Worm (Caenorhabditis elegans) whole organism, L1 larva: ENCODE results near the gene F32D8.4.

Experiments used
- C04F5.9 ChIP-seq: sonication (generic microtip); optimal IDR thresholded peaks from 2 replicates; lab custom pipeline; 2016; ENCODE audit warnings: missing genetic modification characterization, missing compliant biosample characterization
- C16A3.4 ChIP-seq: fragments of 150-350 bp; optimal IDR thresholded peaks from 2 replicates; lab custom pipeline; 2014; ENCODE audit warnings: missing biosample characterization, missing genetic modification characterization
- C34B4.2 ChIP-seq: sonication (generic microtip); optimal IDR thresholded peaks from 2 replicates; lab custom pipeline; 2017; ENCODE audit warnings: mild to moderate bottlenecking, missing genetic modification characterization, missing compliant biosample characterization
- F16B12.6 ChIP-seq: fragments of 150-350 bp; optimal IDR thresholded peaks from 2 replicates; lab custom pipeline; 2014; ENCODE audit warnings: missing biosample characterization, missing genetic modification characterization
- Y116A8C.19 ChIP-seq: sonication (generic microtip); optimal IDR thresholded peaks from 2 replicates; lab custom pipeline; 2016; ENCODE audit warnings: missing compliant biosample characterization, missing genetic modification characterization, borderline replicate concordance
- aha-1 ChIP-seq: fragments of 150-350 bp; optimal IDR thresholded peaks from 2 replicates; lab custom pipeline; 2014; ENCODE audit warnings: missing biosample characterization, missing genetic modification characterization
- alr-1 ChIP-seq: fragments of 200-800 bp; sonication (Bioruptor generic); optimal IDR thresholded peaks from 2 replicates; lab custom pipeline; 2018; ENCODE audit warnings: borderline replicate concordance, mild to moderate bottlenecking, missing genetic modification characterization, missing compliant biosample characterization
- aly-2 ChIP-seq: fragments of 150-350 bp; optimal IDR thresholded peaks from 2 replicates; lab custom pipeline; 2014; ENCODE audit warnings: missing biosample characterization, missing genetic modification characterization
- blmp-1 ChIP-seq: fragments of 150-350 bp; optimal IDR thresholded peaks from 2 replicates; lab custom pipeline; 2014; ENCODE audit warnings: missing biosample characterization, missing genetic modification characterization
- ceh-63 ChIP-seq: fragments of 200-800 bp; sonication (Bioruptor generic); optimal IDR thresholded peaks from 2 replicates; lab custom pipeline; 2018; ENCODE audit warnings: mild to moderate bottlenecking, missing genetic modification characterization, missing compliant biosample characterization
- ceh-82 ChIP-seq, 3 experiments: fragments of 150-350 bp in 1 of 3; sonication (generic microtip) in 2 of 3; optimal IDR thresholded peaks; 2 replicates each; lab custom pipeline; 2014 to 2017; ENCODE audit warnings: missing biosample characterization in 3 of 3, missing genetic modification characterization in 3 of 3
- ceh-88 ChIP-seq: fragments of 200-800 bp; sonication (Bioruptor generic); IDR thresholded peaks from 2 replicates; pipeline ENCODE4 v1.3.6; 2022; ENCODE audit warnings: missing genetic modification characterization, missing compliant biosample characterization
- ceh-90 ChIP-seq: sonication (generic microtip); optimal IDR thresholded peaks from 2 replicates; lab custom pipeline; 2016; ENCODE audit warnings: missing genetic modification characterization, missing compliant biosample characterization
- ces-1 ChIP-seq: fragments of 150-350 bp; optimal IDR thresholded peaks from 2 replicates; lab custom pipeline; 2014; ENCODE audit warnings: missing biosample characterization, missing genetic modification reagents, missing genetic modification characterization
- dpl-1 ChIP-seq, 3 experiments: fragments of 150-350 bp in 2 of 3; sonication (generic microtip) in 1 of 3; optimal IDR thresholded peaks; 2 replicates each; lab custom pipeline; 2014 to 2017; ENCODE audit warnings: missing biosample characterization in 3 of 3, missing genetic modification characterization in 3 of 3, missing genetic modification reagents in 3 of 3
- dsc-1 ChIP-seq: sonication (generic microtip); optimal IDR thresholded peaks from 2 replicates; lab custom pipeline; 2016; ENCODE audit warnings: mild to moderate bottlenecking, missing genetic modification characterization, missing compliant biosample characterization
- efl-1 ChIP-seq, 4 experiments: fragments of 150-350 bp; optimal IDR thresholded peaks in 3 of 4; peaks in 1 of 4; 1 replicate in 1 of 4; 2 replicates in 3 of 4; lab custom pipeline; 2014; ENCODE audit warnings: missing biosample characterization in 2 of 4, missing genetic modification characterization in 2 of 4, missing genetic modification reagents in 2 of 4
- efl-3 ChIP-seq: fragments of 200-800 bp; sonication (Bioruptor generic); optimal IDR thresholded peaks from 2 replicates; lab custom pipeline; 2018; ENCODE audit warnings: mild to moderate bottlenecking, missing genetic modification characterization, missing compliant biosample characterization
- egl-27 ChIP-seq, 2 experiments: fragments of 150-350 bp in 1 of 2; sonication (generic microtip); optimal IDR thresholded peaks; 3 replicates each; lab custom pipeline; 2017 to 2018; ENCODE audit warnings: missing biosample characterization in 2 of 2, missing genetic modification characterization in 2 of 2, missing genetic modification reagents in 2 of 2
- elt-2 ChIP-seq: sonication (generic microtip); optimal IDR thresholded peaks from 2 replicates; lab custom pipeline; 2016; ENCODE audit warnings: missing genetic modification characterization, mild to moderate bottlenecking, inconsistent platforms, missing compliant biosample characterization, missing genetic modification reagents
- ets-5 ChIP-seq: fragments of 200-800 bp; sonication (Bioruptor generic); IDR thresholded peaks from 2 replicates; pipeline ENCODE4 v1.3.6; 2022; ENCODE audit warnings: missing genetic modification characterization, missing compliant biosample characterization
- fkh-10 ChIP-seq: sonication (generic microtip); optimal IDR thresholded peaks from 2 replicates; lab custom pipeline; 2017; ENCODE audit warnings: missing biosample characterization, missing genetic modification reagents, missing genetic modification characterization
- fkh-4 ChIP-seq: sonication (generic microtip); optimal IDR thresholded peaks from 2 replicates; lab custom pipeline; 2016; ENCODE audit warnings: missing compliant biosample characterization, missing genetic modification characterization, borderline replicate concordance
- hlh-17 ChIP-seq: fragments of 200-800 bp; sonication (Bioruptor generic); optimal IDR thresholded peaks from 2 replicates; lab custom pipeline; 2018; ENCODE audit warnings: missing genetic modification characterization, mild to moderate bottlenecking, missing compliant biosample characterization, moderate library complexity, borderline replicate concordance
- hlh-4 ChIP-seq: sonication (generic microtip); optimal IDR thresholded peaks from 2 replicates; lab custom pipeline; 2016; ENCODE audit warnings: mild to moderate bottlenecking, missing genetic modification characterization, missing compliant biosample characterization
- irx-1 ChIP-seq: sonication (generic microtip); optimal IDR thresholded peaks from 2 replicates; lab custom pipeline; 2016; ENCODE audit warnings: missing genetic modification characterization, missing compliant biosample characterization
- isw-1 ChIP-seq: fragments of 200-800 bp; sonication (Bioruptor generic); IDR thresholded peaks from 2 replicates; pipeline ENCODE4 v1.3.6; 2022; ENCODE audit warnings: missing genetic modification characterization, missing compliant biosample characterization
- jun-1 ChIP-seq: fragments of 150-350 bp; optimal IDR thresholded peaks from 2 replicates; lab custom pipeline; 2014; ENCODE audit warnings: missing biosample characterization, missing genetic modification reagents, missing genetic modification characterization
- lin-13 ChIP-seq: fragments of 150-350 bp; optimal IDR thresholded peaks from 2 replicates; lab custom pipeline; 2014; ENCODE audit warnings: missing biosample characterization, missing genetic modification reagents, missing genetic modification characterization
- lin-14 ChIP-seq: fragments of 200-800 bp; sonication (Bioruptor generic); optimal IDR thresholded peaks from 2 replicates; lab custom pipeline; 2018; ENCODE audit warnings: mild to moderate bottlenecking, missing genetic modification characterization, moderate library complexity, missing compliant biosample characterization
- lin-15B ChIP-seq: fragments of 150-350 bp; sonication (generic microtip); optimal IDR thresholded peaks from 3 replicates; lab custom pipeline; 2014; ENCODE audit warnings: missing biosample characterization, missing genetic modification characterization
- lin-39 ChIP-seq: fragments of 150-350 bp; optimal IDR thresholded peaks from 2 replicates; lab custom pipeline; 2014; ENCODE audit warnings: missing biosample characterization, missing genetic modification reagents, missing genetic modification characterization
- mdl-1 ChIP-seq, 2 experiments: fragments of 150-350 bp; optimal IDR thresholded peaks; 2 replicates each; lab custom pipeline; 2014 to 2017; ENCODE audit warnings: missing biosample characterization in 2 of 2, missing genetic modification characterization in 2 of 2, inconsistent platforms in 1 of 2
- mep-1 ChIP-seq: fragments of 150-350 bp; optimal IDR thresholded peaks from 2 replicates; lab custom pipeline; 2014; ENCODE audit warnings: missing biosample characterization, missing genetic modification characterization
- nhr-12 ChIP-seq: sonication (generic microtip); optimal IDR thresholded peaks from 2 replicates; lab custom pipeline; 2017; ENCODE audit warnings: missing biosample characterization, missing genetic modification characterization
- nhr-20 ChIP-seq: sonication (generic microtip); optimal IDR thresholded peaks from 2 replicates; lab custom pipeline; 2016; ENCODE audit warnings: mild to moderate bottlenecking, missing genetic modification characterization, missing compliant biosample characterization
- nhr-237 ChIP-seq: fragments of 150-350 bp; optimal IDR thresholded peaks from 2 replicates; lab custom pipeline; 2014; ENCODE audit warnings: missing biosample characterization, missing genetic modification characterization
- nhr-28 ChIP-seq: fragments of 150-350 bp; optimal IDR thresholded peaks from 2 replicates; lab custom pipeline; 2014; ENCODE audit warnings: missing biosample characterization, missing genetic modification characterization
- nhr-76 ChIP-seq: sonication (generic microtip); optimal IDR thresholded peaks from 2 replicates; lab custom pipeline; 2017; ENCODE audit warnings: missing biosample characterization, missing genetic modification characterization
- nhr-84 ChIP-seq: sonication (generic microtip); optimal IDR thresholded peaks from 2 replicates; lab custom pipeline; 2017; ENCODE audit warnings: missing biosample characterization, missing genetic modification characterization
- nhr-85 ChIP-seq: sonication (generic microtip); peaks from one replicate; lab custom pipeline; 2016; ENCODE audit warnings: missing genetic modification characterization, inconsistent platforms, missing compliant biosample characterization
- pqm-1 ChIP-seq: sonication (generic microtip); optimal IDR thresholded peaks from 3 replicates; lab custom pipeline; 2017; ENCODE audit warnings: missing biosample characterization, missing genetic modification characterization
- skn-1 ChIP-seq: fragments of 150-350 bp; optimal IDR thresholded peaks from 2 replicates; lab custom pipeline; 2014; ENCODE audit warnings: missing biosample characterization, missing genetic modification characterization
- sox-4 ChIP-seq: sonication (generic microtip); optimal IDR thresholded peaks from 2 replicates; lab custom pipeline; 2016; ENCODE audit warnings: missing genetic modification characterization, missing compliant biosample characterization
- sup-37 ChIP-seq: fragments of 200-800 bp; sonication (Bioruptor generic); optimal IDR thresholded peaks from 2 replicates; lab custom pipeline; 2018; ENCODE audit warnings: mild to moderate bottlenecking, missing genetic modification characterization, missing compliant biosample characterization
- swsn-7 ChIP-seq: sonication (generic microtip); optimal IDR thresholded peaks from 2 replicates; lab custom pipeline; 2016; ENCODE audit warnings: missing genetic modification characterization, missing compliant biosample characterization
- tlp-1 ChIP-seq: fragments of 150-350 bp; optimal IDR thresholded peaks from 2 replicates; lab custom pipeline; 2014; ENCODE audit warnings: missing biosample characterization, missing genetic modification characterization
- unc-30 ChIP-seq: sonication (generic microtip); optimal IDR thresholded peaks from 2 replicates; lab custom pipeline; 2017; ENCODE audit warnings: missing biosample characterization, missing genetic modification characterization
- unc-62 ChIP-seq: fragments of 150-350 bp; optimal IDR thresholded peaks from 2 replicates; lab custom pipeline; 2014; ENCODE audit warnings: missing biosample characterization, missing genetic modification reagents, missing genetic modification characterization
- unc-98 ChIP-seq: fragments of 200-800 bp; sonication (Bioruptor generic); IDR thresholded peaks from 2 replicates; pipeline ENCODE4 v1.3.6; 2022; ENCODE audit warnings: missing genetic modification characterization, missing compliant biosample characterization
- vab-15 ChIP-seq: sonication (generic microtip); optimal IDR thresholded peaks from 2 replicates; lab custom pipeline; 2017; ENCODE audit warnings: missing genotype, mild to moderate bottlenecking, missing genetic modification characterization, missing compliant biosample characterization
- zip-4 ChIP-seq: fragments of 200-800 bp; sonication (Bioruptor generic); optimal IDR thresholded peaks from 2 replicates; lab custom pipeline; 2018; ENCODE audit warnings: mild to moderate bottlenecking, missing genetic modification characterization, moderate library complexity, missing compliant biosample characterization
- ztf-11 ChIP-seq, 2 experiments: sonication (generic microtip); optimal IDR thresholded peaks; 2 replicates each; lab custom pipeline; 2016 to 2017; ENCODE audit warnings: missing genetic modification characterization in 2 of 2, missing biosample characterization in 1 of 2, missing compliant biosample characterization in 1 of 2
- ztf-4 ChIP-seq: fragments of 150-350 bp; optimal IDR thresholded peaks from 2 replicates; lab custom pipeline; 2014; ENCODE audit warnings: missing biosample characterization, missing genetic modification characterization

Gene F32D8.4

DNA sequence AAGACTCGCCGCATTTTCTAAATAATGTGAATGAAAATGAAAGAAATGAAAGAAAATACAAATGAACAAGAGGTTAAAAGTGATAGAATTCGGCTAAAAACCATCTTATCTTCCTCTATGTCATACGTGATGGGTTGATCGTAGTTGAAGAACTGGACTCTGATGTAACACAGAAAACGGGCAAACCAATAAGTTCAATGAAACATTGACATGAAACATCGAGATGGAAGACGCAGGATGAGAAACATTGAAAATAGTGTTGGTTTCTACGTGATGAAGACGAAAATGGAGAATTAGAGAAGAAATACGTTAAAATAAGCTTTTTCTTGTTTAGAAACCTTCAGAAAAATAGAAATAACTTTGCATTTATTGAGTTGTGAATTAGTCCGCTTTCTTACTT is 2.4 kb downstream of the F32D8.4 start, which contains the start of gene F32D8.12 (continued):
- TF ChIP-seq efl-3 (GFP tag; lab: Kevin White, UChicago): no peak
- no peak for TF ChIP-seq unc-30 (tag; lab: Kevin White, UChicago)
- TF ChIP-seq ceh-63 (GFP tag; lab: Kevin White, UChicago): no peak
- peak; percentile 35 for TF ChIP-seq C16A3.4 (tag; lab: Kevin White, UChicago)
- TF ChIP-seq ceh-90: no peak
- no peak for TF ChIP-seq F16B12.6
- no peak for TF ChIP-seq hlh-4 (tag; lab: Kevin White, UChicago)
- TF ChIP-seq nhr-76 (tag; lab: Kevin White, UChicago): no peak
- no peak for TF ChIP-seq aly-2
- no peak for TF ChIP-seq nhr-84
- TF ChIP-seq dsc-1 (tag; lab: Kevin White, UChicago): peak; percentile 19
- no peak for TF ChIP-seq unc-62 (GFP tag; lab: Kevin White, UChicago)
- no peak for TF ChIP-seq ceh-88
- TF ChIP-seq C04F5.9: no peak
- TF ChIP-seq zip-4 (GFP tag; lab: Kevin White, UChicago): no peak
- peak; percentile 9 for TF ChIP-seq lin-13 (GFP tag; lab: Kevin White, UChicago)
- TF ChIP-seq lin-15B (tag; lab: Kevin White, UChicago): no peak
- TF ChIP-seq fkh-4: no peak
- TF ChIP-seq nhr-85 (tag; lab: Kevin White, UChicago): peak; percentile 65
- peak; percentile 42 for TF ChIP-seq elt-2 (tag; lab: Kevin White, UChicago)
- TF ChIP-seq isw-1 (GFP tag; lab: Robert Waterston, UW): no peak
- no peak for TF ChIP-seq lin-39 (tag; lab: Kevin White, UChicago)
- no peak for TF ChIP-seq nhr-28 (tag; lab: Kevin White, UChicago)
- TF ChIP-seq jun-1 (tag; lab: Kevin White, UChicago): no peak
- peak; percentile 44 for TF ChIP-seq swsn-7 (tag; lab: Kevin White, UChicago)
- TF ChIP-seq efl-1 (optimal IDR thresholded peaks at IDR 0.05; lab: Kevin White, UChicago): peak; percentile 68 to 81
- TF ChIP-seq efl-1 (GFP tag; optimal IDR thresholded peaks at IDR 0.05 in 1 of 2; lab: Kevin White, UChicago): peak; percentile 18 to 95
- no peak for TF ChIP-seq pqm-1 (tag; lab: Kevin White, UChicago)
- TF ChIP-seq nhr-237 (tag; lab: Kevin White, UChicago): no peak
- no peak for TF ChIP-seq C34B4.2 (tag; lab: Kevin White, UChicago)
- TF ChIP-seq hlh-17 (GFP tag; lab: Kevin White, UChicago): no peak
- TF ChIP-seq ces-1 (GFP tag; lab: Kevin White, UChicago): no peak
- no peak for TF ChIP-seq ztf-11 (tag; optimal IDR thresholded peaks at IDR 0.05; lab: Kevin White, UChicago)
- peak in 1 of 3 experiments; percentile 22 for TF ChIP-seq ceh-82 (tag; optimal IDR thresholded peaks at IDR 0.05; lab: Kevin White, UChicago)
- no peak for TF ChIP-seq unc-98 (GFP tag; lab: Robert Waterston, UW)
- no peak for TF ChIP-seq tlp-1 (tag; lab: Kevin White, UChicago)
- TF ChIP-seq mep-1 (tag; lab: Kevin White, UChicago): no peak
- no peak for TF ChIP-seq fkh-10 (GFP tag; lab: Kevin White, UChicago)
- TF ChIP-seq sox-4 (tag; lab: Kevin White, UChicago): no peak
- no peak for TF ChIP-seq egl-27 (tag; optimal IDR thresholded peaks at IDR 0.05; lab: Kevin White, UChicago)
- no peak for TF ChIP-seq alr-1 (tag; lab: Kevin White, UChicago)
- no peak for TF ChIP-seq irx-1 (tag; lab: Kevin White, UChicago)
- no peak for TF ChIP-seq Y116A8C.19 (tag; lab: Kevin White, UChicago)
- no peak for TF ChIP-seq sup-37 (GFP tag; lab: Kevin White, UChicago)
- TF ChIP-seq lin-14 (GFP tag; lab: Kevin White, UChicago): peak; percentile 61
- no peak for TF ChIP-seq skn-1
- TF ChIP-seq dpl-1 (GFP tag; optimal IDR thresholded peaks at IDR 0.05; lab: Kevin White, UChicago): peak in 2 of 3 experiments; percentile 11 to 17
- TF ChIP-seq ztf-4 (tag; lab: Kevin White, UChicago): no peak
- peak; percentile 55 for TF ChIP-seq blmp-1 (tag; lab: Kevin White, UChicago)
- TF ChIP-seq vab-15 (tag; lab: Kevin White, UChicago): no peak
- no peak for TF ChIP-seq aha-1 (tag; lab: Kevin White, UChicago)
- TF ChIP-seq nhr-12 (tag; lab: Kevin White, UChicago): no peak
- TF ChIP-seq nhr-20 (tag; lab: Kevin White, UChicago): peak; percentile 82
- TF ChIP-seq ets-5 (GFP tag; lab: Robert Waterston, UW): no peak
- TF ChIP-seq mdl-1 (tag; optimal IDR thresholded peaks at IDR 0.05; lab: Kevin White, UChicago): peak in 1 of 2 experiments; percentile 10
